Fruit fly (Drosophila melanogaster): ENCODE data around the gene heca.

heca gene

DNA sequence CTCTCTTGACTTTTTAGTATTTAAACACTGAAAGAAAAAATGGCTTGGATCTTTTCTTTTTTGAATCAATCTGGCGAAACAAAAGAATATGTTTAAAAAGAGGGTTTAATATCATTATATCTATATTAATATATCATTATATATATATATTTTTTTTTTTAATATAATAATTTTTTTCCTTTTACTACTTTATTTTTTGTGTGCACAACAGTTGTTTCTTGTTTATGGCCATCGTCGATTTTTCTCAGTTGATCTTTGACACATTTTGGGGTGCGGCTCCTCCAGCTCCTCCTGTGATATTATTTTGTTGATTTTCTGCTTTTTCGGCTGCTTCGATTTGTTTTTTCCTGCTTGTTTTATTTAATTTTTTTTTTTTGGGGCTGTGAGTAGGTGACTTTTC, 17.3 kb downstream of the heca start (continued):
- peak; percentile 34 for TF ChIP-seq CG10209 (GFP tag; optimal IDR thresholded peaks at IDR 0.05)
- peak; percentile 7 for TF ChIP-seq CG12391 (tag; optimal IDR thresholded peaks at IDR 0.05)
- TF ChIP-seq Sox102F (GFP tag; optimal IDR thresholded peaks at IDR 0.05), result peak; percentile 60
- TF ChIP-seq Ada2b (GFP tag; IDR thresholded peaks at IDR 0.05), result no peak
- peak; percentile 7 for TF ChIP-seq Xbp1 (GFP tag; optimal IDR thresholded peaks at IDR 0.05)

DNA sequence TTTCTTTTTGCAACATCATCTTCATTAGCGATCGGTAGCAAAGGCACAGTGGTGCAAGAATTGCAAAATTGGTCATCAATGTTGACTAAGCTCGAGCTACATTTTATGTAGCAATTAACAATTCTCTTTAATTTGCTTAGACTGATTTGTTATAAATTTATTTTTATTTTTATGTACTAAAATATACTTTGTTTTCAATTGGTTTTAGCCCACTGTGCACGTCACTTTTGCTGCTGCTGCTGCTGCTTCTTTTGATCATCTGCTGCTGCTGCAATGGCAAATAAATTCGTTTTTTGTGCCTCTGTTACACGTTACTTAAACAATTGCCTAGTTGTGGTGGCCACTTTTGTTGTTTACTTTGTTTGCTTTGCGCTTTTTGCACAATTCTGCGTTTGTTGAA, 18.3 kb downstream of the heca start:
- TF ChIP-seq Lpt (GFP tag; optimal IDR thresholded peaks at IDR 0.05) (no peak), bsh (GFP tag; optimal IDR thresholded peaks at IDR 0.05) (peak; percentile 87 to 93), Meics (GFP tag; optimal IDR thresholded peaks at IDR 0.05) (peak; percentile 70), CG12155 (GFP tag; optimal IDR thresholded peaks at IDR 0.05) (peak; percentile 58), CG12236 (GFP tag; optimal IDR thresholded peaks at IDR 0.05) (no peak), salm (tag; optimal IDR thresholded peaks at IDR 0.05) (peak; percentile 67), CG11723 (GFP tag; optimal IDR thresholded peaks at IDR 0.05) (peak; percentile 53), CG8359 (GFP tag; optimal IDR thresholded peaks at IDR 0.05; ENCODE audit: borderline replicate concordance) (peak; percentile 69), rib (GFP tag; IDR thresholded peaks at IDR 0.05) (peak; percentile 61; the same call in 1 of the 2 replicates), ranshi (GFP tag; IDR thresholded peaks at IDR 0.05) (peak; percentile 88), sr (GFP tag; IDR thresholded peaks at IDR 0.05) (peak; percentile 56; the same call in 1 of the 3 replicates), wor (GFP tag; IDR thresholded peaks at IDR 0.05) (peak; percentile 65; the same call in 1 of the 2 replicates), insv (GFP tag; optimal IDR thresholded peaks at IDR 0.05) (no peak), Elba2 (GFP tag; optimal IDR thresholded peaks at IDR 0.05) (peak; percentile 32), dati (GFP tag; IDR thresholded peaks at IDR 0.05) (peak; percentile 65), CG10462 (GFP tag; optimal IDR thresholded peaks at IDR 0.05) (peak; percentile 56), CG9609 (GFP tag; optimal IDR thresholded peaks at IDR 0.05) (no peak), CG6813 (GFP tag; optimal IDR thresholded peaks at IDR 0.05) (peak; percentile 30), CG1792 (GFP tag; optimal IDR thresholded peaks at IDR 0.05) (no peak), gt (GFP tag; IDR thresholded peaks at IDR 0.05) (peak; percentile 63), HLHmδ (GFP tag; optimal IDR thresholded peaks at IDR 0.05) (no peak), Doc3 (GFP tag; IDR thresholded peaks at IDR 0.05; ENCODE audit: partially characterized antibody) (no peak), lmd (GFP tag; IDR thresholded peaks at IDR 0.05) (peak; percentile 85), Blimp-1 (GFP tag; optimal IDR thresholded peaks at IDR 0.05) (peak; percentile 79), chinmo (GFP tag; IDR thresholded peaks at IDR 0.05; ENCODE audit: partially characterized antibody) (no peak), CG12659 (GFP tag; optimal IDR thresholded peaks at IDR 0.05) (peak; percentile 66), CG2116 (GFP tag; optimal IDR thresholded peaks at IDR 0.05) (peak; percentile 11), Pdp1 (GFP tag; optimal IDR thresholded peaks at IDR 0.05) (peak; percentile 6 to 70), CG18764 (GFP tag; optimal IDR thresholded peaks at IDR 0.05) (peak; percentile 77), Myb (GFP tag; optimal IDR thresholded peaks at IDR 0.05) (peak; percentile 0), onecut (GFP tag; IDR thresholded peaks at IDR 0.05) (peak; percentile 68), CG2875 (GFP tag; optimal IDR thresholded peaks at IDR 0.05) (peak; percentile 78), jing (GFP tag; optimal IDR thresholded peaks at IDR 0.05) (peak; percentile 78), Asciz (GFP tag; optimal IDR thresholded peaks at IDR 0.05) (peak; percentile 82), NC2α (GFP tag; optimal IDR thresholded peaks at IDR 0.05) (no peak), otp (GFP tag; IDR thresholded peaks at IDR 0.05) (peak; percentile 84), cg (GFP tag; optimal IDR thresholded peaks at IDR 0.05) (no peak), Dip2 (GFP tag; IDR thresholded peaks at IDR 0.05) (no peak), dpn (GFP tag; optimal IDR thresholded peaks at IDR 0.05) (peak; percentile 53 to 87), slp2 (GFP tag; optimal IDR thresholded peaks at IDR 0.05) (peak; percentile 30), unc-4 (GFP tag; IDR thresholded peaks at IDR 0.05; ENCODE audit: partially characterized antibody) (no peak), CG9932 (GFP tag; IDR thresholded peaks at IDR 0.05) (peak; percentile 74), fd64A (GFP tag; optimal IDR thresholded peaks at IDR 0.05) (no peak), CG13296 (GFP tag; optimal IDR thresholded peaks at IDR 0.05) (peak; percentile 57)
